Fruit fly (Drosophila melanogaster): ENCODE results near the gene Ube3a.

- TF ChIP-seq Sin3A (optimal IDR thresholded peaks at IDR 0.05) (no peak), h (optimal IDR thresholded peaks at IDR 0.05) (no peak), Myc (optimal IDR thresholded peaks at IDR 0.05) (no peak), insv (optimal IDR thresholded peaks at IDR 0.05) (no peak)
Measured at dm6 chr3L:11247370-11248255, 37.2 kb upstream of the Ube3a start.

All from Kc167 (cell line).